Fruit fly (Drosophila melanogaster): ENCODE data around the gene nullo.
A peak's percentile ranks its signal among the peaks of the same experiment; 100 is the strongest.

nullo gene

dm6 chrX:7011063-7011743, 38.1 kb upstream of the nullo start, which contains the start of the genes cm, sloth1 and sloth2 (continued):
- peak; percentile 51 for TF ChIP-seq CG8281 (tag; optimal IDR thresholded peaks at IDR 0.05)
- TF ChIP-seq ci (GFP tag; IDR thresholded peaks at IDR 0.05), result peak; percentile 85
- TF ChIP-seq Hr78 (GFP tag; optimal IDR thresholded peaks at IDR 0.05), result peak in 1 of 2 experiments; percentile 79
- TF ChIP-seq kni (GFP tag; optimal IDR thresholded peaks at IDR 0.05), result peak; percentile 74
- peak; percentile 87 for TF ChIP-seq ranshi (GFP tag; IDR thresholded peaks at IDR 0.05)
- TF ChIP-seq CG17186 (GFP tag; optimal IDR thresholded peaks at IDR 0.05), result no peak
- peak; percentile 71; the same call in 1 of the 3 replicates for TF ChIP-seq CG11695 (GFP tag; IDR thresholded peaks at IDR 0.05)
- TF ChIP-seq CG17612 (GFP tag; IDR thresholded peaks at IDR 0.05), result peak; percentile 63; the same call in 1 of the 2 replicates
- TF ChIP-seq aop (GFP tag; IDR thresholded peaks at IDR 0.05), result peak; percentile 71; the same call in 1 of the 2 replicates
- TF ChIP-seq CG18599 (GFP tag; optimal IDR thresholded peaks at IDR 0.05), result peak; percentile 82
- peak; percentile 13 for TF ChIP-seq CG3995 (GFP tag; optimal IDR thresholded peaks at IDR 0.05)
- peak; percentile 93 for TF ChIP-seq Xbp1 (GFP tag; optimal IDR thresholded peaks at IDR 0.05)
- peak; percentile 7 to 83 for TF ChIP-seq bsh (GFP tag; optimal IDR thresholded peaks at IDR 0.05)
- TF ChIP-seq Optix (GFP tag; IDR thresholded peaks at IDR 0.05), result peak; percentile 84
- TF ChIP-seq Doc2 (GFP tag; IDR thresholded peaks at IDR 0.05), result peak; percentile 16; the same call in 1 of the 2 replicates
- TF ChIP-seq Dek (tag; optimal IDR thresholded peaks at IDR 0.05), result peak; percentile 81
- TF ChIP-seq Sox102F (GFP tag; optimal IDR thresholded peaks at IDR 0.05), result peak; percentile 86
- peak; percentile 64 for TF ChIP-seq ewg (GFP tag; optimal IDR thresholded peaks at IDR 0.05)
- TF ChIP-seq nau (GFP tag; optimal IDR thresholded peaks at IDR 0.05), result peak; percentile 63
- peak; percentile 68; the same call in 1 of the 2 replicates for TF ChIP-seq CG43689 (GFP tag; IDR thresholded peaks at IDR 0.05)
- TF ChIP-seq sens-2 (GFP tag; IDR thresholded peaks at IDR 0.05), result peak; percentile 67
- TF ChIP-seq GATAe (GFP tag; conservative IDR thresholded peaks at IDR 0.05), result no peak
- TF ChIP-seq insv (GFP tag; optimal IDR thresholded peaks at IDR 0.05), result peak in 1 of 2 experiments; percentile 69
- TF ChIP-seq emc (GFP tag; optimal IDR thresholded peaks at IDR 0.05), result peak; percentile 42
- peak; percentile 86 for TF ChIP-seq CG7839 (tag; optimal IDR thresholded peaks at IDR 0.05)
- TF ChIP-seq onecut (GFP tag; IDR thresholded peaks at IDR 0.05), result peak; percentile 68
- no peak for TF ChIP-seq gce (GFP tag; IDR thresholded peaks at IDR 0.05)
- peak; percentile 85 for TF ChIP-seq CG17359 (tag; optimal IDR thresholded peaks at IDR 0.05)
- TF ChIP-seq E2f1 (GFP tag; IDR thresholded peaks at IDR 0.05), result peak; percentile 87
- peak; percentile 84 for TF ChIP-seq Dad (GFP tag; optimal IDR thresholded peaks at IDR 0.05)
- TF ChIP-seq grn (GFP tag; optimal IDR thresholded peaks at IDR 0.05), result peak; percentile 32
- TF ChIP-seq CG8765 (GFP tag; IDR thresholded peaks at IDR 0.05), result peak; percentile 81
- peak; percentile 93 for TF ChIP-seq Scr (GFP tag; IDR thresholded peaks at IDR 0.05; ENCODE audit: partially characterized antibody)
- no peak for TF ChIP-seq HLHmδ (GFP tag; optimal IDR thresholded peaks at IDR 0.05)
- TF ChIP-seq ATbp (GFP tag; optimal IDR thresholded peaks at IDR 0.05), result peak; percentile 59
- TF ChIP-seq Taf1 (GFP tag; IDR thresholded peaks at IDR 0.05), result peak; percentile 75
- TF ChIP-seq Six4 (GFP tag; optimal IDR thresholded peaks at IDR 0.05), result peak; percentile 77
- TF ChIP-seq CG14667 (GFP tag; IDR thresholded peaks at IDR 0.05), result peak; percentile 74
- TF ChIP-seq HmgD (GFP tag; optimal IDR thresholded peaks at IDR 0.05), result peak; percentile 62
- TF ChIP-seq PHDP (tag; optimal IDR thresholded peaks at IDR 0.05), result peak; percentile 85
- peak; percentile 69 for TF ChIP-seq HLH4C (GFP tag; IDR thresholded peaks at IDR 0.05; ENCODE audit: partially characterized antibody)
- TF ChIP-seq Adf1 (GFP tag; IDR thresholded peaks at IDR 0.05), result peak; percentile 39
- peak; percentile 58 for TF ChIP-seq Sox100B (GFP tag; optimal IDR thresholded peaks at IDR 0.05)
- peak; percentile 46; the same call in 1 of the 2 replicates for TF ChIP-seq ham (GFP tag; IDR thresholded peaks at IDR 0.05)
- TF ChIP-seq Pdp1 (GFP tag; optimal IDR thresholded peaks at IDR 0.05), result peak; percentile 89 to 90
- peak; percentile 91 for TF ChIP-seq gro (GFP tag; optimal IDR thresholded peaks at IDR 0.05)
- TF ChIP-seq exex (tag; optimal IDR thresholded peaks at IDR 0.05), result peak; percentile 44
- TF ChIP-seq CG11398 (GFP tag; optimal IDR thresholded peaks at IDR 0.05), result peak; percentile 85
- peak; percentile 82 for TF ChIP-seq CG5953 (GFP tag; IDR thresholded peaks at IDR 0.05)
